Worm (Caenorhabditis elegans) whole organism, young adult: ENCODE measurements around the gene npr-18.

ENCODE experiments used
- C17E4.6 ChIP-seq: fragments of 200-800 bp; sonication (Bioruptor generic); IDR thresholded peaks from 2 replicates; pipeline ENCODE4 v1.3.6; 2022; ENCODE audit warnings: missing genetic modification reagents, missing genetic modification characterization, missing compliant biosample characterization
- F22D6.2 ChIP-seq: sonication (generic microtip); optimal IDR thresholded peaks from 2 replicates; lab custom pipeline; 2016; ENCODE audit warnings: mild to moderate bottlenecking, missing genetic modification characterization, missing compliant biosample characterization
- F23B12.7 ChIP-seq: sonication (generic microtip); optimal IDR thresholded peaks from 2 replicates; lab custom pipeline; 2017; ENCODE audit warnings: missing genetic modification characterization, mild to moderate bottlenecking, missing compliant biosample characterization, antibody characterized with exemption, moderate library complexity; ENCODE audit not compliant: insufficient read depth
- akir-1 ChIP-seq: fragments of 200-800 bp; sonication (Bioruptor generic); optimal IDR thresholded peaks from 2 replicates; lab custom pipeline; 2018; ENCODE audit warnings: mild to moderate bottlenecking, missing genetic modification characterization, moderate library complexity, missing compliant biosample characterization
- attf-5 ChIP-seq: fragments of 200-800 bp; sonication (Bioruptor generic); optimal IDR thresholded peaks from 2 replicates; lab custom pipeline; 2018; ENCODE audit warnings: mild to moderate bottlenecking, missing genetic modification characterization, missing compliant biosample characterization
- bed-1 ChIP-seq: fragments of 200-800 bp; sonication (Bioruptor generic); IDR thresholded peaks from 2 replicates; pipeline ENCODE4 v1.3.6; 2022; ENCODE audit warnings: missing genetic modification reagents, missing genetic modification characterization, missing compliant biosample characterization
- cebp-2 ChIP-seq: fragments of 200-800 bp; sonication (Bioruptor generic); IDR thresholded peaks from 2 replicates; pipeline ENCODE4 v1.3.6; 2022; ENCODE audit warnings: missing genetic modification characterization, missing compliant biosample characterization
- ceh-40 ChIP-seq: fragments of 200-800 bp; sonication (Bioruptor generic); IDR thresholded peaks from 2 replicates; pipeline ENCODE4 v1.3.6; 2022; ENCODE audit warnings: missing genetic modification characterization, missing compliant biosample characterization
- ceh-79 ChIP-seq: sonication (generic microtip); optimal IDR thresholded peaks from 2 replicates; lab custom pipeline; 2017; ENCODE audit warnings: mild to moderate bottlenecking, missing genetic modification characterization, missing compliant biosample characterization
- ceh-91 ChIP-seq: fragments of 200-800 bp; sonication (Bioruptor generic); IDR thresholded peaks from 2 replicates; pipeline ENCODE4 v1.3.6; 2022; ENCODE audit warnings: missing genetic modification reagents, missing genetic modification characterization, missing compliant biosample characterization
- die-1 ChIP-seq: sonication (generic microtip); optimal IDR thresholded peaks from 2 replicates; lab custom pipeline; 2016; ENCODE audit warnings: missing genotype, mild to moderate bottlenecking, missing genetic modification characterization, missing compliant biosample characterization
- egl-18 ChIP-seq: fragments of 200-800 bp; sonication (Bioruptor generic); IDR thresholded peaks from 2 replicates; pipeline ENCODE4 v1.3.6; 2022; ENCODE audit warnings: missing genetic modification reagents, missing genetic modification characterization, missing compliant biosample characterization
- egrh-3 ChIP-seq: fragments of 200-800 bp; sonication (Bioruptor generic); IDR thresholded peaks from 2 replicates; pipeline ENCODE4 v1.3.6; 2022; ENCODE audit warnings: missing genetic modification reagents, missing genetic modification characterization, missing compliant biosample characterization
- fkh-3 ChIP-seq: sonication (generic microtip); optimal IDR thresholded peaks from 2 replicates; lab custom pipeline; 2016; ENCODE audit warnings: mild to moderate bottlenecking, missing genetic modification characterization, missing compliant biosample characterization
- him-1 ChIP-seq: sonication (generic microtip); optimal IDR thresholded peaks from 2 replicates; lab custom pipeline; 2016; ENCODE audit warnings: missing genotype, missing genetic modification reagents, missing genetic modification characterization, missing compliant biosample characterization
- hlh-12 ChIP-seq: sonication (generic microtip); optimal IDR thresholded peaks from 2 replicates; lab custom pipeline; 2016; ENCODE audit warnings: missing genetic modification characterization, missing compliant biosample characterization
- hlh-26 ChIP-seq: fragments of 200-800 bp; sonication (Bioruptor generic); conservative IDR thresholded peaks from 2 replicates; pipeline ENCODE4 v1.3.6; 2022; ENCODE audit warnings: missing genetic modification reagents, missing genetic modification characterization, missing compliant biosample characterization
- lin-54 ChIP-seq: fragments of 200-800 bp; sonication (Bioruptor generic); optimal IDR thresholded peaks from 2 replicates; lab custom pipeline; 2018; ENCODE audit warnings: mild to moderate bottlenecking, missing genetic modification characterization, missing compliant biosample characterization
- lsl-1 ChIP-seq: fragments of 200-800 bp; sonication (Bioruptor generic); optimal IDR thresholded peaks from 2 replicates; lab custom pipeline; 2018; ENCODE audit warnings: mild to moderate bottlenecking, missing genetic modification characterization, moderate library complexity, missing compliant biosample characterization
- lsy-27 ChIP-seq: sonication (generic microtip); optimal IDR thresholded peaks from 2 replicates; lab custom pipeline; 2017; ENCODE audit warnings: missing genetic modification characterization, mild to moderate bottlenecking, missing compliant biosample characterization, antibody characterized with exemption, missing genotype, borderline replicate concordance; ENCODE audit not compliant: insufficient read depth
- madf-10 ChIP-seq: sonication (generic microtip); optimal IDR thresholded peaks from 2 replicates; lab custom pipeline; 2016; ENCODE audit warnings: mild to moderate bottlenecking, missing genetic modification characterization, missing compliant biosample characterization
- nfya-1 ChIP-seq: sonication (generic microtip); optimal IDR thresholded peaks from 2 replicates; lab custom pipeline; 2017; ENCODE audit warnings: antibody characterized with exemption, missing compliant biosample characterization, missing genetic modification characterization, borderline replicate concordance; ENCODE audit not compliant: insufficient read depth
- nfya-2 ChIP-seq: fragments of 200-800 bp; sonication (Bioruptor generic); IDR thresholded peaks from 2 replicates; pipeline ENCODE4 v1.3.6; 2022; ENCODE audit warnings: missing genetic modification reagents, missing genetic modification characterization, missing compliant biosample characterization
- nfyb-1 ChIP-seq: fragments of 200-800 bp; sonication (Bioruptor generic); IDR thresholded peaks from 2 replicates; pipeline ENCODE4 v1.3.6; 2022; ENCODE audit warnings: missing genetic modification reagents, missing genetic modification characterization, missing compliant biosample characterization
- nhr-80 ChIP-seq: sonication (generic microtip); optimal IDR thresholded peaks from 2 replicates; lab custom pipeline; 2016; ENCODE audit warnings: missing genetic modification characterization, missing compliant biosample characterization
- pha-4 ChIP-seq: fragments of 150-350 bp; sonication (generic microtip); optimal IDR thresholded peaks from 2 replicates; lab custom pipeline; 2014; ENCODE audit warnings: missing biosample characterization, missing genetic modification reagents, missing genetic modification characterization
- sea-2 ChIP-seq: fragments of 200-800 bp; sonication (Bioruptor generic); IDR thresholded peaks from 2 replicates; pipeline ENCODE4 v1.3.6; 2022; ENCODE audit warnings: missing genetic modification characterization, missing compliant biosample characterization
- snpc-1.3 ChIP-seq: sonication (generic microtip); optimal IDR thresholded peaks from 2 replicates; lab custom pipeline; 2017; ENCODE audit warnings: missing genetic modification characterization, mild to moderate bottlenecking, missing compliant biosample characterization, antibody characterized with exemption, moderate library complexity, missing genotype, missing genetic modification reagents; ENCODE audit not compliant: insufficient read depth
- snpc-4 ChIP-seq, 5 experiments: fragments of 150-350 bp in 1 of 5; sonication (generic microtip) in 4 of 5; optimal IDR thresholded peaks; 2 replicates each; lab custom pipeline; 2014 to 2018; ENCODE audit warnings: missing genetic modification characterization in 5 of 5, missing biosample characterization in 3 of 5, antibody characterized with exemption in 2 of 5, mild to moderate bottlenecking in 2 of 5, missing compliant biosample characterization in 2 of 5, missing genotype in 2 of 5, moderate library complexity in 2 of 5, missing genetic modification reagents in 1 of 5
- somi-1 ChIP-seq: fragments of 200-800 bp; sonication (Bioruptor generic); optimal IDR thresholded peaks from 2 replicates; lab custom pipeline; 2018; ENCODE audit warnings: mild to moderate bottlenecking, missing genetic modification characterization, missing compliant biosample characterization
- tbp1 ChIP-seq: fragments of 200-800 bp; sonication (Bioruptor generic); optimal IDR thresholded peaks from 2 replicates; lab custom pipeline; 2018; ENCODE audit warnings: mild to moderate bottlenecking, missing genetic modification characterization, missing compliant biosample characterization
- ztf-22 ChIP-seq: fragments of 200-800 bp; sonication (Bioruptor generic); optimal IDR thresholded peaks from 2 replicates; lab custom pipeline; 2018; ENCODE audit warnings: mild to moderate bottlenecking, missing genetic modification characterization, moderate library complexity, missing compliant biosample characterization
- ztf-25 ChIP-seq: fragments of 200-800 bp; sonication (Bioruptor generic); IDR thresholded peaks from 2 replicates; pipeline ENCODE4 v1.3.6; 2022; ENCODE audit warnings: missing genetic modification reagents, missing genetic modification characterization, missing compliant biosample characterization
- ztf-3 ChIP-seq: fragments of 200-800 bp; sonication (Bioruptor generic); optimal IDR thresholded peaks from 2 replicates; lab custom pipeline; 2018; ENCODE audit warnings: mild to moderate bottlenecking, missing genetic modification characterization, missing compliant biosample characterization

The npr-18 gene

DNA sequence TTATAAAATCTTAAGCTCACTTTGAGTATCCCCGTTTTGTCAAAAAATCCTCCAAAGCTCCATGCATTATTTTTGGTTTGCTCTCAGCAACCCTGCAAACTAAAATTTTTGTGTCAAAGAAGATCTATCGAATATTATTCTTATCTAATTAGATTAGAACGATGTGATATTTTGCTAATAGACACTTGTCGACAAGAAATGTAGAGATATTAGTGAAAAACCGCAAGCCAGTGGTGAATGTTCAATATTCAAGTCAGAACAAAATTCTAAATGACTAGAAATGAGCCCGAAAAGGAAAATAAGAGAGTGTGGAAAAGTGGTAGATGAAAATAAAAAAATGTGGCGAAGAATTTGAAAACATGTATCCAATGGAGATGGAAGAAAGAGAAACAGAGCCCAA, 15.7 kb upstream of the npr-18 start, which contains the start of gene C43C3.4:
C43C3.4 (minus strand) TSS at position 101 of the 400 bp plus-strand sequence.
- TF ChIP-seq fkh-3 = no peak
- no peak for TF ChIP-seq madf-10
- TF ChIP-seq ceh-91 (GFP tag; lab: Robert Waterston, UW) = no peak
- TF ChIP-seq lsy-27 (tag; lab: Kevin White, UChicago) = no peak
- no peak for TF ChIP-seq akir-1 (GFP tag; lab: Kevin White, UChicago)
- TF ChIP-seq cebp-2 (GFP tag; lab: Robert Waterston, UW) = no peak
- TF ChIP-seq attf-5 (GFP tag; lab: Kevin White, UChicago) = no peak
- no peak for TF ChIP-seq nfya-2 (GFP tag; lab: Robert Waterston, UW)
- no peak for TF ChIP-seq somi-1 (GFP tag; lab: Kevin White, UChicago)
- TF ChIP-seq egl-18 (GFP tag; lab: Robert Waterston, UW) = no peak
- no peak for TF ChIP-seq ceh-79 (tag; lab: Kevin White, UChicago)
- no peak for TF ChIP-seq egrh-3 (GFP tag; lab: Robert Waterston, UW)
- TF ChIP-seq hlh-12 (tag; lab: Kevin White, UChicago) = no peak
- no peak for TF ChIP-seq C17E4.6 (GFP tag; lab: Robert Waterston, UW)
- no peak for TF ChIP-seq ceh-40 (GFP tag; lab: Robert Waterston, UW)
- no peak for TF ChIP-seq nfyb-1
- TF ChIP-seq, all 124 proteins: peak for 0

DNA sequence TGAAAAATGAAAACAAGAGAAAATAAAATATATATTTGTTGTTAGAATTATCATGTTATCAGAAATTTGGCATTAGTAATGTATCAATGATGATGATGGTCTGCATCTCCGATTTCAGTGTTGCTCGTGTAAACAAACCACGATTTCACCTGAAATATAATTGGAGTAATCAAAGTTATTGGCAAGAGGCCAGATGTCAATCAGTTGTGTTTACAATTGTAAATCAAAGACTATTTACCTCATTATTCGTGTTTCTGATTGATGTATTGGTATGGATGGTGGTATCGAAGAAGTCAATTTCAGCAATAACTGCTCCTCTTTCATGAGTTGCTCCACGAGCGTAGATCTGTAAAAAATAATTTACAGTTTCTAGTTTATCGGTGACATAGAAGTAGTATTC, 14.5 kb upstream of the npr-18 start:
- TF ChIP-seq nhr-80 (tag; lab: Kevin White, UChicago) (peak; percentile 69), bed-1 (GFP tag; lab: Robert Waterston, UW) (no peak), nfya-1 (tag; lab: Kevin White, UChicago) (no peak), pha-4 (tag; lab: Kevin White, UChicago) (peak; percentile 92), ztf-22 (GFP tag; lab: Kevin White, UChicago) (peak; percentile 14)

ce11 chrX:9676788-9677454, 13.6 kb upstream of the npr-18 start:
- no peak for TF ChIP-seq F23B12.7 (tag; lab: Kevin White, UChicago)
- TF ChIP-seq snpc-4 (GFP tag; optimal IDR thresholded peaks at IDR 0.05; lab: Kevin White, UChicago) = no peak
- no peak for TF ChIP-seq snpc-4 (tag; optimal IDR thresholded peaks at IDR 0.05; lab: Kevin White, UChicago)
- TF ChIP-seq ztf-3 (GFP tag; lab: Kevin White, UChicago) = no peak
- no peak for TF ChIP-seq lsl-1 (GFP tag; lab: Kevin White, UChicago)
- no peak for TF ChIP-seq hlh-26 (GFP tag; lab: Robert Waterston, UW)
- no peak for TF ChIP-seq F22D6.2 (tag; lab: Kevin White, UChicago)
- TF ChIP-seq ceh-40 (GFP tag; lab: Robert Waterston, UW) = no peak
- no peak for TF ChIP-seq snpc-1.3 (tag; lab: Kevin White, UChicago)
- TF ChIP-seq die-1 (tag; lab: Kevin White, UChicago) = no peak
- TF ChIP-seq lin-54 (GFP tag; lab: Kevin White, UChicago) = no peak
- no peak for TF ChIP-seq lsy-27 (tag; lab: Kevin White, UChicago)
- no peak for TF ChIP-seq him-1 (tag; lab: Kevin White, UChicago)
- TF ChIP-seq hlh-12 (tag; lab: Kevin White, UChicago) = no peak
- TF ChIP-seq tbp1 (GFP tag; lab: Kevin White, UChicago) = no peak
- TF ChIP-seq sea-2 (GFP tag; lab: Robert Waterston, UW) = no peak
- TF ChIP-seq ztf-25 (GFP tag; lab: Robert Waterston, UW) = no peak
